Fruit fly (Drosophila melanogaster): ENCODE results near the gene Uros2.

Gene Uros2

dm6 chr3R:15793372-15793802 is 5.1 kb downstream of the Uros2 start, which contains the start of gene nsl1 (continued):
- no peak for TF ChIP-seq prd (optimal IDR thresholded peaks at IDR 0.05)
- TF ChIP-seq prd (GFP tag; IDR thresholded peaks at IDR 0.05) = peak; percentile 73
- TF ChIP-seq croc (GFP tag; conservative IDR thresholded peaks at IDR 0.05) = no peak
- no peak for TF ChIP-seq schlank (tag; optimal IDR thresholded peaks at IDR 0.05)
- peak; percentile 85 for TF ChIP-seq Sry-δ (GFP tag; optimal IDR thresholded peaks at IDR 0.05)
- peak; percentile 67 for TF ChIP-seq hkb (optimal IDR thresholded peaks at IDR 0.05)
- TF ChIP-seq hkb (GFP tag; IDR thresholded peaks at IDR 0.05) = 0 out of 2 replicates have a peak, but pooled peaks have one; percentile 11
- TF ChIP-seq CHES-1-like (GFP tag; optimal IDR thresholded peaks at IDR 0.05) = no peak
- TF ChIP-seq Eip74EF (GFP tag; optimal IDR thresholded peaks at IDR 0.05) = no peak
- no peak for TF ChIP-seq otp (GFP tag; IDR thresholded peaks at IDR 0.05)
- TF ChIP-seq bcd (GFP tag; optimal IDR thresholded peaks at IDR 0.05) = peak; percentile 48
- no peak for TF ChIP-seq nau (GFP tag; optimal IDR thresholded peaks at IDR 0.05)
- peak; percentile 33 for TF ChIP-seq gem (tag; optimal IDR thresholded peaks at IDR 0.05)
- TF ChIP-seq wor (GFP tag; IDR thresholded peaks at IDR 0.05) = 0 out of 2 replicates have a peak, but pooled peaks have one; percentile 18
- TF ChIP-seq Oli (tag; optimal IDR thresholded peaks at IDR 0.05) = no peak
- peak; percentile 89 for TF ChIP-seq ewg (GFP tag; optimal IDR thresholded peaks at IDR 0.05)
- no peak for TF ChIP-seq bowl (GFP tag; IDR thresholded peaks at IDR 0.05)
- no peak for TF ChIP-seq Hey (tag; optimal IDR thresholded peaks at IDR 0.05)
- TF ChIP-seq rib (GFP tag; IDR thresholded peaks at IDR 0.05) = peak; percentile 69
- TF ChIP-seq Fer3 (tag; optimal IDR thresholded peaks at IDR 0.05) = no peak
- TF ChIP-seq Sox100B (GFP tag; optimal IDR thresholded peaks at IDR 0.05) = no peak
- no peak for TF ChIP-seq wek (GFP tag; optimal IDR thresholded peaks at IDR 0.05)
- peak; percentile 54 for TF ChIP-seq dm (GFP tag; optimal IDR thresholded peaks at IDR 0.05)
- no peak for TF ChIP-seq sr (GFP tag; IDR thresholded peaks at IDR 0.05)
- TF ChIP-seq Awh (GFP tag; IDR thresholded peaks at IDR 0.05) = peak; percentile 24; the same call in 1 of the 2 replicates
- TF ChIP-seq CG10462 (GFP tag; optimal IDR thresholded peaks at IDR 0.05) = peak; percentile 54
- peak; percentile 31 for TF ChIP-seq CoRest (tag; optimal IDR thresholded peaks at IDR 0.05)
- TF ChIP-seq CG1832 (GFP tag; optimal IDR thresholded peaks at IDR 0.05) = peak; percentile 99
- TF ChIP-seq CG17802 (tag; optimal IDR thresholded peaks at IDR 0.05) = peak; percentile 75
- TF ChIP-seq CG16779 (GFP tag; IDR thresholded peaks at IDR 0.05) = no peak
- no peak for TF ChIP-seq Dip2 (GFP tag; IDR thresholded peaks at IDR 0.05)
- TF ChIP-seq CG8944 (GFP tag; optimal IDR thresholded peaks at IDR 0.05) = no peak
- TF ChIP-seq Opbp (GFP tag; IDR thresholded peaks at IDR 0.05; ENCODE audit: partially characterized antibody) = peak; percentile 96
- no peak for TF ChIP-seq CG17912 (GFP tag; optimal IDR thresholded peaks at IDR 0.05)
- TF ChIP-seq pnt (GFP tag; optimal IDR thresholded peaks at IDR 0.05) = no peak
- no peak for TF ChIP-seq luna (GFP tag; optimal IDR thresholded peaks at IDR 0.05)
- no peak for TF ChIP-seq CG10979 (tag; optimal IDR thresholded peaks at IDR 0.05)
- TF ChIP-seq salm (tag; optimal IDR thresholded peaks at IDR 0.05) = no peak
- no peak for TF ChIP-seq fru (optimal IDR thresholded peaks at IDR 0.05)
- no peak for TF ChIP-seq CG15073 (GFP tag; optimal IDR thresholded peaks at IDR 0.05)
- no peak for TF ChIP-seq crol (GFP tag; IDR thresholded peaks at IDR 0.05)
- no peak for TF ChIP-seq btn (GFP tag; optimal IDR thresholded peaks at IDR 0.05)
- peak; percentile 97 for TF ChIP-seq CG12155 (GFP tag; optimal IDR thresholded peaks at IDR 0.05)
- TF ChIP-seq klu (GFP tag; IDR thresholded peaks at IDR 0.05) = no peak
- TF ChIP-seq CG12942 (GFP tag; optimal IDR thresholded peaks at IDR 0.05) = peak; percentile 39
- TF ChIP-seq Mes4 (GFP tag; optimal IDR thresholded peaks at IDR 0.05) = no peak
- TF ChIP-seq CG14667 (GFP tag; IDR thresholded peaks at IDR 0.05) = 0 out of 2 replicates have a peak, but pooled peaks have one; percentile 11
- TF ChIP-seq Hmr (GFP tag; optimal IDR thresholded peaks at IDR 0.05) = peak; percentile 50
- TF ChIP-seq usp (GFP tag; optimal IDR thresholded peaks at IDR 0.05) = no peak
- TF ChIP-seq YL-1 (GFP tag; optimal IDR thresholded peaks at IDR 0.05) = peak; percentile 94
- no peak for TF ChIP-seq CG3163 (GFP tag; optimal IDR thresholded peaks at IDR 0.05)
- TF ChIP-seq CG6689 (GFP tag; IDR thresholded peaks at IDR 0.05) = peak; percentile 47; the same call in 1 of the 2 replicates
- TF ChIP-seq Dfd (GFP tag; optimal IDR thresholded peaks at IDR 0.05) = no peak

Data from whole organism, embryonic.